Worm (Caenorhabditis elegans) whole organism, late embryonic: ENCODE data around the gene C09G9.1.

ENCODE experiments used
- C38D4.7 ChIP-seq: fragments of 200-800 bp; sonication (Bioruptor generic); optimal IDR thresholded peaks from 2 replicates; lab custom pipeline; 2018; ENCODE audit warnings: mild to moderate bottlenecking, missing genetic modification characterization, moderate library complexity, missing compliant biosample characterization
- K02D7.2 ChIP-seq: sonication (generic microtip); optimal IDR thresholded peaks from 2 replicates; lab custom pipeline; 2017; ENCODE audit warnings: mild to moderate bottlenecking, missing genetic modification characterization, missing compliant biosample characterization
- T23F11.4 ChIP-seq: fragments of 200-800 bp; sonication (Bioruptor generic); optimal IDR thresholded peaks from 2 replicates; lab custom pipeline; 2018; ENCODE audit warnings: mild to moderate bottlenecking, missing genetic modification characterization, missing compliant biosample characterization
- ahr-1 ChIP-seq: sonication (generic microtip); optimal IDR thresholded peaks from 2 replicates; lab custom pipeline; 2016; ENCODE audit warnings: missing genetic modification characterization, missing compliant biosample characterization
- ama-1 ChIP-seq: fragments of 150-350 bp; optimal IDR thresholded peaks from 2 replicates; lab custom pipeline; 2014
- ceh-14 ChIP-seq: sonication (generic microtip); optimal IDR thresholded peaks from 2 replicates; lab custom pipeline; 2016; ENCODE audit warnings: missing genotype, missing genetic modification characterization, missing compliant biosample characterization
- ceh-19 ChIP-seq: fragments of 200-800 bp; sonication (Bioruptor generic); optimal IDR thresholded peaks from 2 replicates; lab custom pipeline; 2018; ENCODE audit warnings: mild to moderate bottlenecking, missing genetic modification characterization, missing compliant biosample characterization
- ceh-22 ChIP-seq: sonication (generic microtip); optimal IDR thresholded peaks from 2 replicates; lab custom pipeline; 2017; ENCODE audit warnings: missing biosample characterization, missing genetic modification characterization
- ceh-24 ChIP-seq: sonication (generic microtip); optimal IDR thresholded peaks from 2 replicates; lab custom pipeline; 2016; ENCODE audit warnings: mild to moderate bottlenecking, missing genetic modification characterization, missing compliant biosample characterization
- ceh-30 ChIP-seq: fragments of 150-350 bp; optimal IDR thresholded peaks from 2 replicates; lab custom pipeline; 2014; ENCODE audit warnings: missing biosample characterization, missing genetic modification characterization
- ceh-34 ChIP-seq: sonication (generic microtip); optimal IDR thresholded peaks from 2 replicates; lab custom pipeline; 2016; ENCODE audit warnings: mild to moderate bottlenecking, missing genetic modification characterization, missing compliant biosample characterization
- ceh-48 ChIP-seq: sonication (generic microtip); optimal IDR thresholded peaks from 2 replicates; lab custom pipeline; 2016; ENCODE audit warnings: missing genetic modification characterization, inconsistent platforms, missing compliant biosample characterization
- ceh-6 ChIP-seq: fragments of 200-800 bp; sonication (Bioruptor generic); optimal IDR thresholded peaks from 2 replicates; lab custom pipeline; 2018; ENCODE audit warnings: mild to moderate bottlenecking, missing genetic modification characterization, missing compliant biosample characterization
- ceh-9 ChIP-seq: sonication (generic microtip); optimal IDR thresholded peaks from 2 replicates; lab custom pipeline; 2016; ENCODE audit warnings: mild to moderate bottlenecking, missing genetic modification characterization, inconsistent platforms, missing compliant biosample characterization
- che-1 ChIP-seq: sonication (generic microtip); optimal IDR thresholded peaks from 2 replicates; lab custom pipeline; 2016; ENCODE audit warnings: mild to moderate bottlenecking, missing genetic modification characterization, missing compliant biosample characterization
- dmd-4 ChIP-seq: sonication (generic microtip); optimal IDR thresholded peaks from 2 replicates; lab custom pipeline; 2016; ENCODE audit warnings: borderline replicate concordance, missing genetic modification characterization, missing compliant biosample characterization
- dve-1 ChIP-seq: sonication (generic microtip); optimal IDR thresholded peaks from 2 replicates; lab custom pipeline; 2017; ENCODE audit warnings: antibody characterized with exemption, mild to moderate bottlenecking, missing genetic modification characterization, missing compliant biosample characterization
- elt-2 ChIP-seq: sonication (generic microtip); optimal IDR thresholded peaks from 2 replicates; lab custom pipeline; 2016; ENCODE audit warnings: missing genetic modification reagents, missing genetic modification characterization, missing compliant biosample characterization
- elt-4 ChIP-seq: sonication (generic microtip); optimal IDR thresholded peaks from 2 replicates; lab custom pipeline; 2016; ENCODE audit warnings: missing genetic modification characterization, missing compliant biosample characterization
- ets-4 ChIP-seq: sonication (generic microtip); optimal IDR thresholded peaks from 2 replicates; lab custom pipeline; 2016; ENCODE audit warnings: missing genetic modification characterization, missing compliant biosample characterization
- eyg-1 ChIP-seq: sonication (generic microtip); optimal IDR thresholded peaks from 2 replicates; lab custom pipeline; 2016; ENCODE audit warnings: missing genotype, missing genetic modification characterization, missing compliant biosample characterization
- fax-1 ChIP-seq: sonication (generic microtip); optimal IDR thresholded peaks from 2 replicates; lab custom pipeline; 2016; ENCODE audit warnings: missing genotype, missing genetic modification characterization, missing compliant biosample characterization
- fkh-10 ChIP-seq: fragments of 150-350 bp; optimal IDR thresholded peaks from 2 replicates; lab custom pipeline; 2014; ENCODE audit warnings: missing biosample characterization, missing genetic modification reagents, missing genetic modification characterization
- gmeb-2 ChIP-seq: sonication (generic microtip); optimal IDR thresholded peaks from 2 replicates; lab custom pipeline; 2016; ENCODE audit warnings: missing genetic modification characterization, inconsistent platforms, missing compliant biosample characterization
- hlh-13 ChIP-seq: fragments of 200-800 bp; sonication (Bioruptor generic); optimal IDR thresholded peaks from 2 replicates; lab custom pipeline; 2018; ENCODE audit warnings: mild to moderate bottlenecking, missing genetic modification characterization, missing compliant biosample characterization
- hlh-30 ChIP-seq: sonication (generic microtip); optimal IDR thresholded peaks from 2 replicates; lab custom pipeline; 2017; ENCODE audit warnings: antibody characterized with exemption, missing genetic modification characterization, missing compliant biosample characterization; ENCODE audit not compliant: insufficient read depth
- hlh-8 ChIP-seq: sonication (generic microtip); optimal IDR thresholded peaks from 2 replicates; lab custom pipeline; 2016; ENCODE audit warnings: missing genotype, missing genetic modification characterization, missing compliant biosample characterization
- madf-2 ChIP-seq: sonication (generic microtip); optimal IDR thresholded peaks from 2 replicates; lab custom pipeline; 2017; ENCODE audit warnings: missing genetic modification characterization, missing compliant biosample characterization
- mec-3 ChIP-seq: sonication (generic microtip); optimal IDR thresholded peaks from 2 replicates; lab custom pipeline; 2016; ENCODE audit warnings: borderline replicate concordance, missing genetic modification characterization, missing compliant biosample characterization
- odd-2 ChIP-seq: sonication (generic microtip); optimal IDR thresholded peaks from 2 replicates; lab custom pipeline; 2017; ENCODE audit warnings: antibody characterized with exemption, mild to moderate bottlenecking, missing genetic modification characterization, missing compliant biosample characterization
- pat-9 ChIP-seq: fragments of 200-800 bp; sonication (Bioruptor generic); optimal IDR thresholded peaks from 2 replicates; lab custom pipeline; 2018; ENCODE audit warnings: mild to moderate bottlenecking, missing genetic modification characterization, moderate library complexity, missing compliant biosample characterization
- pros-1 ChIP-seq: fragments of 150-350 bp; optimal IDR thresholded peaks from 2 replicates; lab custom pipeline; 2014; ENCODE audit warnings: missing biosample characterization, missing genetic modification reagents, missing genetic modification characterization
- rnt-1 ChIP-seq: sonication (generic microtip); optimal IDR thresholded peaks from 2 replicates; lab custom pipeline; 2016; ENCODE audit warnings: missing genetic modification characterization, missing compliant biosample characterization
- sox-2 ChIP-seq: fragments of 200-800 bp; sonication (Bioruptor generic); IDR thresholded peaks from 2 replicates; pipeline ENCODE4 v1.3.6; 2022; ENCODE audit warnings: missing genetic modification reagents, missing genetic modification characterization, missing compliant biosample characterization
- syd-9 ChIP-seq: sonication (generic microtip); optimal IDR thresholded peaks from 2 replicates; lab custom pipeline; 2016; ENCODE audit warnings: mild to moderate bottlenecking, missing genetic modification characterization, moderate library complexity, missing compliant biosample characterization
- tbx-2 ChIP-seq: sonication (generic microtip); optimal IDR thresholded peaks from 2 replicates; lab custom pipeline; 2016; ENCODE audit warnings: missing genetic modification characterization, missing compliant biosample characterization
- tbx-7 ChIP-seq: sonication (generic microtip); optimal IDR thresholded peaks from 2 replicates; lab custom pipeline; 2016; ENCODE audit warnings: missing genotype, missing genetic modification characterization, missing compliant biosample characterization
- unc-42 ChIP-seq: sonication (generic microtip); optimal IDR thresholded peaks from 2 replicates; lab custom pipeline; 2016; ENCODE audit warnings: missing genotype, missing genetic modification characterization, missing compliant biosample characterization
- unc-55 ChIP-seq: sonication (generic microtip); optimal IDR thresholded peaks from 2 replicates; lab custom pipeline; 2017; ENCODE audit warnings: missing biosample characterization, missing genetic modification reagents, missing genetic modification characterization
- unc-86 ChIP-seq: sonication (generic microtip); optimal IDR thresholded peaks from 2 replicates; lab custom pipeline; 2016; ENCODE audit warnings: missing genetic modification characterization, missing compliant biosample characterization
- ztf-16 ChIP-seq: sonication (generic microtip); optimal IDR thresholded peaks from 2 replicates; lab custom pipeline; 2017; ENCODE audit warnings: missing genetic modification characterization, missing compliant biosample characterization

C09G9.1 gene

DNA sequence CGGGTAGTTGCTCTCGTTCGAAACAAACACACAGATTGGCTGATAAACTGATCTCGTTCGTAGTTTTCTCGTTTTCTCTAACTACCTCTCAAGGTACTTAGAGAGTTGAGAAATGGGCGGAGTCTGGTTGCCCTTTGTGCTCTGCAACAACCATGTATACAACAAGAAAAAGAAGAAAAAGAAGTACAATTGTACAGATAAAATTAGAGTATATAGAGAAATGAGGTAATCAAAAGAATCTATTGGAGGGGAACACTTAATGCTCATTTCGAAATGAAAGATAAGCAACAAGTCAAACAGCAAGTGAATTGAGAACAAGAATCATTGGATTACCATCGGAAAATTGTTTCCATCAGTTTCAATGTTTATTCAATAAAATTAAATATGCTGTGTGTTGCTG lies at the start of gene C09G9.1:
TSS of gene C09G9.1 (minus strand) at position 143 of the 400 bp plus-strand sequence.
- TF ChIP-seq eyg-1 (tag; lab: Kevin White, UChicago) (no peak), ets-4 (tag; lab: Kevin White, UChicago) (no peak), hlh-30 (tag; lab: Kevin White, UChicago) (no peak), fkh-10 (no peak), ahr-1 (tag; lab: Kevin White, UChicago) (no peak), mec-3 (tag; lab: Kevin White, UChicago) (no peak), syd-9 (tag; lab: Kevin White, UChicago) (no peak), ztf-16 (tag; lab: Kevin White, UChicago) (no peak), pat-9 (tag; lab: Kevin White, UChicago) (no peak), gmeb-2 (tag; lab: Kevin White, UChicago) (no peak), madf-2 (tag; lab: Kevin White, UChicago) (no peak), ceh-6 (GFP tag; lab: Kevin White, UChicago) (no peak), ceh-30 (tag; lab: Kevin White, UChicago) (no peak), unc-42 (no peak), hlh-8 (tag; lab: Kevin White, UChicago) (no peak), tbx-2 (tag; lab: Kevin White, UChicago) (no peak), dmd-4 (tag; lab: Kevin White, UChicago) (no peak)

DNA sequence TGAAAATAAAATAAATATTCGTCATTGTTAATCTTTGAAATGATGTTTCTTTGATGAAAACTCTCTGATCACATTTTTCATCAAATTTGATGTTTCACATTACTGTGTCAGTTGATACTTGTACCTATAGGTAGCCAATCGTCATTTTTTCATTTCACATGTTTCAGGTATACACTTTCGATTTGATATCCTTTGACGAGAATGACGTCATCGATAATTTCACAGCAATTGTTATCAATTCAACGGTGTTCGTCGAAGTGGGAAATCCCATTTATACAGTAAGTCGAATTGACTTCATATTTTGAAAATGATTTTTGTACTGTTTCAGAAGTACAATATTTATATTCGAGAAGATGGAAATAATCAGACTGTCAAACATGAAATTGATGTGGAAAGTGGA lies 48.9 kb upstream of the C09G9.1 start:
- TF ChIP-seq ceh-34 (no peak), elt-4 (no peak), syd-9 (tag; lab: Kevin White, UChicago) (no peak), ama-1 (lab: Kevin White, UChicago) (no peak), unc-86 (no peak), ztf-16 (tag; lab: Kevin White, UChicago) (no peak), ceh-19 (no peak), T23F11.4 (no peak), pros-1 (tag; lab: Kevin White, UChicago) (no peak), che-1 (tag; lab: Kevin White, UChicago) (no peak), dmd-4 (tag; lab: Kevin White, UChicago) (no peak), ahr-1 (tag; lab: Kevin White, UChicago) (no peak), gmeb-2 (tag; lab: Kevin White, UChicago) (no peak), ceh-22 (tag; lab: Kevin White, UChicago) (no peak), tbx-7 (tag; lab: Kevin White, UChicago) (no peak), K02D7.2 (tag; lab: Kevin White, UChicago) (no peak), pat-9 (tag; lab: Kevin White, UChicago) (no peak), C38D4.7 (GFP tag; lab: Kevin White, UChicago) (no peak)

DNA sequence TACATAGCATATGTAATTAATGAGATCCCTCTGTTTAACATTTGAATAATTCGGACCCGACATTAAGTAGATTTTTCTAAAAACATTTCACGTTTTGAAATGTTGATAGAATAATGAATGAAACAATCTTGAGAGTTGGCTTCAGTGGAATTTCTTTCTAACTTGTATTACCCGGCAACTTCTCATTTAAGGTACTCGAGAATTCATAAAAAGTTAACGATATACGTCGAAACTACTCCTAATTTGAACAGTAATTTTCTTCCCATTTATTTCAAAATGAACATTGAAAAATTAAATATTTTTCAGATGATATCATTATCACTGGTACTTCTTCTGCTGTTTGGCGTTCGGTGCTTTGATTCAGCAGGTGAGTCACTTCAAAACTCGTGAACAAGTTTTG lies 41.5 kb upstream of the C09G9.1 start, which contains the start of gene C27B7.7:
TSS of gene C27B7.7 (plus strand) at position 301 of the 400 bp plus-strand sequence.
- no peak for TF ChIP-seq C38D4.7 (GFP tag; lab: Kevin White, UChicago)
- no peak for TF ChIP-seq unc-55 (GFP tag; lab: Kevin White, UChicago)
- no peak for TF ChIP-seq ama-1 (lab: Kevin White, UChicago)
- TF ChIP-seq hlh-13 (GFP tag; lab: Kevin White, UChicago) = no peak
- no peak for TF ChIP-seq sox-2 (GFP tag; lab: Robert Waterston, UW)
- no peak for TF ChIP-seq odd-2
- no peak for TF ChIP-seq dve-1 (tag; lab: Kevin White, UChicago)
- no peak for TF ChIP-seq ceh-34
- TF ChIP-seq ceh-24 (tag; lab: Kevin White, UChicago) = no peak
- TF ChIP-seq gmeb-2 (tag; lab: Kevin White, UChicago) = no peak
- no peak for TF ChIP-seq rnt-1 (tag; lab: Kevin White, UChicago)
- no peak for TF ChIP-seq ceh-9 (tag; lab: Kevin White, UChicago)
- TF ChIP-seq fkh-10 = no peak
- TF ChIP-seq fax-1 = no peak
- no peak for TF ChIP-seq eyg-1 (tag; lab: Kevin White, UChicago)
- TF ChIP-seq elt-2 (tag; lab: Kevin White, UChicago) = no peak
- TF ChIP-seq ceh-14 = no peak
- no peak for TF ChIP-seq ceh-48 (tag; lab: Kevin White, UChicago)
